Fruit fly (Drosophila melanogaster) whole organism, embryonic: ENCODE measurements around the gene CG16998.

ENCODE experiments used
- Ada2b ChIP-seq: fragments of 200-800 bp; sonication (Bioruptor generic); IDR thresholded peaks from 2 replicates; pipeline ENCODE4 v1.3.6; 2022; ENCODE audit warnings: missing biosample characterization, missing genetic modification characterization
- B-H1 ChIP-seq: fragments of 200-800 bp; sonication (Bioruptor generic); IDR thresholded peaks from 3 replicates; pipeline ENCODE4 v1.3.6; 2022; ENCODE audit warnings: missing biosample characterization, missing genetic modification characterization
- Bgb ChIP-seq: fragments of 200-800 bp; sonication (Bioruptor generic); IDR thresholded peaks from 2 replicates; pipeline ENCODE4 v1.3.6; 2022; ENCODE audit warnings: missing biosample characterization, missing genetic modification characterization; ENCODE audit not compliant: partially characterized antibody
- Blimp-1 ChIP-seq: fragments of 200-800 bp; sonication (Bioruptor generic); optimal IDR thresholded peaks from 3 replicates; lab custom pipeline; 2018; ENCODE audit warnings: missing biosample characterization, missing genetic modification characterization, mild to moderate bottlenecking, moderate library complexity, missing genetic modification reagents
- C15 ChIP-seq: fragments of 200-800 bp; sonication (Bioruptor generic); IDR thresholded peaks from 3 replicates; pipeline ENCODE4 v1.3.6; 2022; ENCODE audit warnings: missing biosample characterization, missing genetic modification characterization
- CG10366 ChIP-seq: fragments of 200-800 bp; sonication (Bioruptor generic); IDR thresholded peaks from 2 replicates; pipeline ENCODE4 v1.3.6; 2022; ENCODE audit warnings: missing biosample characterization, missing genetic modification characterization
- CG10959 ChIP-seq: fragments of 200-800 bp; sonication (Bioruptor generic); IDR thresholded peaks from 2 replicates; pipeline ENCODE4 v1.3.6; 2022; ENCODE audit warnings: missing biosample characterization, missing genetic modification characterization
- CG12104 ChIP-seq: fragments of 200-800 bp; sonication (Bioruptor generic); optimal IDR thresholded peaks from 3 replicates; lab custom pipeline; 2016; ENCODE audit warnings: missing biosample characterization, missing genetic modification characterization
- CG12236 ChIP-seq: fragments of 200-800 bp; sonication (Bioruptor generic); optimal IDR thresholded peaks from 2 replicates; lab custom pipeline; 2016; ENCODE audit warnings: missing biosample characterization, missing genetic modification characterization
- CG13296 ChIP-seq: fragments of 200-800 bp; sonication (Bioruptor generic); optimal IDR thresholded peaks from 3 replicates; lab custom pipeline; 2018; ENCODE audit warnings: missing biosample characterization, mild to moderate bottlenecking, missing genetic modification characterization
- CG14710 ChIP-seq: fragments of 200-800 bp; sonication (Bioruptor generic); optimal IDR thresholded peaks from 3 replicates; lab custom pipeline; 2019; ENCODE audit warnings: missing biosample characterization, mild to moderate bottlenecking, missing genetic modification characterization, moderate library complexity
- CG1602 ChIP-seq: fragments of 200-800 bp; sonication (Bioruptor generic); optimal IDR thresholded peaks from 3 replicates; lab custom pipeline; 2016; ENCODE audit warnings: missing biosample characterization, missing genetic modification characterization
- CG17912 ChIP-seq: fragments of 200-800 bp; sonication (Bioruptor generic); optimal IDR thresholded peaks from 2 replicates; lab custom pipeline; 2018; ENCODE audit warnings: missing biosample characterization, mild to moderate bottlenecking, missing genetic modification characterization
- CG31388 ChIP-seq: fragments of 200-800 bp; sonication (Bioruptor generic); optimal IDR thresholded peaks from 2 replicates; lab custom pipeline; 2016; ENCODE audit warnings: missing biosample characterization, missing genetic modification characterization
- CG42726 ChIP-seq: fragments of 200-800 bp; sonication (Bioruptor generic); IDR thresholded peaks from 2 replicates; pipeline ENCODE4 v1.3.6; 2022; ENCODE audit warnings: missing biosample characterization, missing genetic modification characterization; ENCODE audit not compliant: partially characterized antibody
- CG6254 ChIP-seq: fragments of 200-800 bp; sonication (Bioruptor generic); optimal IDR thresholded peaks from 3 replicates; lab custom pipeline; 2017; ENCODE audit warnings: mild to moderate bottlenecking, missing biosample characterization, missing genetic modification reagents, missing genetic modification characterization
- CG8290 ChIP-seq, 3 experiments: fragments of 200-800 bp; sonication (Bioruptor generic); optimal IDR thresholded peaks; 2 replicates each; lab custom pipeline; 2016 to 2019; ENCODE audit warnings: missing biosample characterization in 3 of 3, missing genetic modification characterization in 3 of 3, mild to moderate bottlenecking in 2 of 3, moderate library complexity in 1 of 3
- CG8944 ChIP-seq: fragments of 200-800 bp; sonication (Bioruptor generic); optimal IDR thresholded peaks from 3 replicates; lab custom pipeline; 2016; ENCODE audit warnings: missing biosample characterization, missing genetic modification characterization
- Dip2 ChIP-seq: fragments of 200-800 bp; sonication (Bioruptor generic); IDR thresholded peaks from 2 replicates; pipeline ENCODE4 v1.3.6; 2022; ENCODE audit warnings: missing biosample characterization, missing genetic modification characterization
- Dip3 ChIP-seq: fragments of 200-800 bp; sonication (Bioruptor generic); optimal IDR thresholded peaks from 3 replicates; lab custom pipeline; 2016; ENCODE audit warnings: missing biosample characterization, missing genetic modification characterization
- Fer1 ChIP-seq: fragments of 200-800 bp; sonication (Bioruptor generic); optimal IDR thresholded peaks from 2 replicates; lab custom pipeline; 2017; ENCODE audit warnings: missing biosample characterization, mild to moderate bottlenecking, missing genetic modification characterization
- HLH3B ChIP-seq: fragments of 200-800 bp; sonication (Bioruptor generic); IDR thresholded peaks from 2 replicates; pipeline ENCODE4 v1.3.6; 2022; ENCODE audit warnings: missing biosample characterization, missing genetic modification characterization
- Hand ChIP-seq: fragments of 200-800 bp; sonication (Bioruptor generic); optimal IDR thresholded peaks from 2 replicates; lab custom pipeline; 2017; ENCODE audit warnings: mild to moderate bottlenecking, missing biosample characterization, missing genetic modification reagents, missing genetic modification characterization
- HmgZ ChIP-seq: fragments of 200-800 bp; sonication (Bioruptor generic); optimal IDR thresholded peaks from 2 replicates; lab custom pipeline; 2018; ENCODE audit warnings: missing biosample characterization, mild to moderate bottlenecking, missing genetic modification characterization
- Kr ChIP-seq: fragments of 200-800 bp; sonication (Bioruptor generic); optimal IDR thresholded peaks from 2 replicates; lab custom pipeline; 2017; ENCODE audit warnings: missing biosample characterization, mild to moderate bottlenecking, missing genetic modification characterization
- Ptx1 ChIP-seq: fragments of 200-800 bp; sonication (Bioruptor generic); IDR thresholded peaks from 2 replicates; pipeline ENCODE4 v1.3.6; 2022; ENCODE audit warnings: missing biosample characterization, missing genetic modification characterization
- Rfx ChIP-seq: fragments of 200-800 bp; sonication (Bioruptor generic); IDR thresholded peaks from 2 replicates; pipeline ENCODE4 v1.3.6; 2022; ENCODE audit warnings: missing biosample characterization, missing genetic modification characterization
- Sox100B ChIP-seq: fragments of 200-800 bp; sonication (Bioruptor generic); optimal IDR thresholded peaks from 3 replicates; lab custom pipeline; 2018; ENCODE audit warnings: missing biosample characterization, mild to moderate bottlenecking, missing genetic modification characterization
- Ssrp ChIP-seq: fragments of 200-800 bp; sonication (Bioruptor generic); optimal IDR thresholded peaks from 2 replicates; lab custom pipeline; 2018; ENCODE audit warnings: missing biosample characterization, mild to moderate bottlenecking, missing genetic modification characterization, moderate library complexity
- bab2 ChIP-seq: fragments of 200-800 bp; sonication (Bioruptor generic); optimal IDR thresholded peaks from 2 replicates; lab custom pipeline; 2016; ENCODE audit warnings: missing biosample characterization, missing genetic modification characterization
- br ChIP-seq: fragments of >200 bp; optimal IDR thresholded peaks from 2 replicates; lab custom pipeline; 2017
- crol ChIP-seq: fragments of 200-800 bp; sonication (Bioruptor generic); IDR thresholded peaks from 2 replicates; pipeline ENCODE4 v1.3.6; 2022; ENCODE audit warnings: missing biosample characterization, missing genetic modification characterization
- crp ChIP-seq, 2 experiments: fragments of 200-800 bp; sonication (Bioruptor generic); optimal IDR thresholded peaks; 2 replicates in 1 of 2; 3 replicates in 1 of 2; lab custom pipeline; 2017; ENCODE audit warnings: missing biosample characterization in 2 of 2, missing genetic modification characterization in 2 of 2, mild to moderate bottlenecking in 1 of 2, moderate library complexity in 1 of 2
- esg ChIP-seq: fragments of 200-800 bp; sonication (Bioruptor generic); conservative IDR thresholded peaks from 2 replicates; pipeline ENCODE4 v1.3.6; 2022; ENCODE audit warnings: missing biosample characterization, missing genetic modification characterization
- ewg ChIP-seq: fragments of 200-800 bp; sonication (Bioruptor generic); optimal IDR thresholded peaks from 3 replicates; lab custom pipeline; 2017; ENCODE audit warnings: mild to moderate bottlenecking, missing biosample characterization, missing genetic modification reagents, missing genetic modification characterization
- exex ChIP-seq: fragments of 200-800 bp; sonication (Bioruptor generic); optimal IDR thresholded peaks from 4 replicates; lab custom pipeline; 2018; ENCODE audit warnings: missing biosample characterization, mild to moderate bottlenecking, missing genetic modification characterization, moderate library complexity
- fd96Cb ChIP-seq: fragments of 200-800 bp; sonication (Bioruptor generic); optimal IDR thresholded peaks from 2 replicates; lab custom pipeline; 2018; ENCODE audit warnings: missing biosample characterization, mild to moderate bottlenecking, missing genetic modification characterization, moderate library complexity
- fu2 ChIP-seq: fragments of 200-800 bp; sonication (Bioruptor generic); optimal IDR thresholded peaks from 2 replicates; lab custom pipeline; 2016; ENCODE audit warnings: missing biosample characterization, missing genetic modification characterization
- grau ChIP-seq: fragments of 200-800 bp; optimal IDR thresholded peaks from 3 replicates; lab custom pipeline; 2019; ENCODE audit warnings: missing biosample characterization, mild to moderate bottlenecking, missing genetic modification characterization, moderate library complexity
- ken ChIP-seq: fragments of 200-800 bp; sonication (Bioruptor generic); IDR thresholded peaks from 3 replicates; pipeline ENCODE4 v1.3.6; 2022; ENCODE audit warnings: missing biosample characterization, missing genetic modification characterization
- lmd ChIP-seq: fragments of 200-800 bp; sonication (Bioruptor generic); IDR thresholded peaks from 2 replicates; pipeline ENCODE4 v1.3.6; 2022; ENCODE audit warnings: missing biosample characterization, missing genetic modification characterization
- nmo ChIP-seq: fragments of 200-800 bp; sonication (Bioruptor generic); optimal IDR thresholded peaks from 2 replicates; lab custom pipeline; 2018; ENCODE audit warnings: missing biosample characterization, mild to moderate bottlenecking, missing genetic modification characterization, moderate library complexity
- pan ChIP-seq, 4 experiments: fragments of >200 bp in 3 of 4; fragments of 200-800 bp in 1 of 4; sonication (Bioruptor generic) in 1 of 4; optimal IDR thresholded peaks in 3 of 4; IDR thresholded peaks in 1 of 4; 2 replicates each; pipeline versions ENCODE4 v1.3.6 to Lab custom; 2017 to 2022; ENCODE audit warnings: missing biosample characterization in 2 of 4, missing genetic modification characterization in 2 of 4, mixed read lengths in 1 of 4
- sc ChIP-seq, 3 experiments: fragments of >200 bp in 2 of 3; fragments of 200-800 bp in 1 of 3; sonication (Bioruptor generic) in 1 of 3; optimal IDR thresholded peaks; 2 replicates in 2 of 3; 3 replicates in 1 of 3; lab custom pipeline; 2017; ENCODE audit warnings: mild to moderate bottlenecking in 1 of 3, missing biosample characterization in 1 of 3, missing genetic modification characterization in 1 of 3, missing genetic modification reagents in 1 of 3
- schlank ChIP-seq: fragments of 200-800 bp; sonication (Bioruptor generic); optimal IDR thresholded peaks from 2 replicates; lab custom pipeline; 2018; ENCODE audit warnings: missing biosample characterization, mild to moderate bottlenecking, missing genetic modification characterization
- slbo ChIP-seq: fragments of 200-800 bp; sonication (Bioruptor generic); IDR thresholded peaks from 2 replicates; pipeline ENCODE4 v1.3.6; 2022; ENCODE audit warnings: missing biosample characterization, missing genetic modification characterization
- toy ChIP-seq: fragments of 200-800 bp; sonication (Bioruptor generic); IDR thresholded peaks from 2 replicates; pipeline ENCODE4 v1.3.6; 2022; ENCODE audit warnings: missing biosample characterization, missing genetic modification characterization
- usp ChIP-seq: fragments of >200 bp; optimal IDR thresholded peaks from 2 replicates; lab custom pipeline; 2017; ENCODE audit warnings: missing biosample characterization, missing genetic modification characterization
- vvl ChIP-seq: fragments of 200-800 bp; sonication (Bioruptor generic); IDR thresholded peaks from 2 replicates; pipeline ENCODE4 v1.3.6; 2022; ENCODE audit warnings: missing biosample characterization, missing genetic modification characterization
- zfh1 ChIP-seq: fragments of 200-800 bp; sonication (Bioruptor generic); IDR thresholded peaks from 3 replicates; pipeline ENCODE4 v1.3.6; 2022; ENCODE audit warnings: missing biosample characterization, missing genetic modification characterization

CG16998 gene

dm6 chr3L:7521847-7522246 lies 17.8 kb downstream of the CG16998 start (continued):
- no peak for TF ChIP-seq Sox100B (GFP tag; lab: Kevin White, UChicago)
- no peak for TF ChIP-seq toy (GFP tag; lab: Robert Waterston, UW)
- peak; percentile 32 for TF ChIP-seq CG1602 (GFP tag; lab: Kevin White, UChicago)
- TF ChIP-seq CG13296 (GFP tag; lab: Kevin White, UChicago): no peak
- TF ChIP-seq CG10959 (GFP tag; lab: Robert Waterston, UW): no peak
- no peak for TF ChIP-seq sc (optimal IDR thresholded peaks at IDR 0.05; lab: Kevin White, UChicago)
- peak; percentile 39 for TF ChIP-seq sc (GFP tag; optimal IDR thresholded peaks at IDR 0.05; lab: Kevin White, UChicago)
- TF ChIP-seq Rfx: peak; percentile 40; the same call in 1 of the 2 replicates
- peak; percentile 39; the same call in 1 of the 2 replicates for TF ChIP-seq CG10366 (GFP tag; lab: Robert Waterston, UW)
- TF ChIP-seq CG8290 (GFP tag; optimal IDR thresholded peaks at IDR 0.05; lab: Kevin White, UChicago): no peak
- no peak for TF ChIP-seq CG8290 (tag; optimal IDR thresholded peaks at IDR 0.05; lab: Kevin White, UChicago)
- TF ChIP-seq esg: 0 out of 2 replicates have a peak, but pooled peaks have one; percentile 21
- TF ChIP-seq B-H1 (GFP tag; lab: Robert Waterston, UW): peak; percentile 18; the same call in 1 of the 3 replicates
- no peak for TF ChIP-seq exex (tag; lab: Kevin White, UChicago)
- TF ChIP-seq HLH3B: peak; percentile 11; the same call in 1 of the 2 replicates
- no peak for TF ChIP-seq crol
- peak; percentile 60 for TF ChIP-seq nmo
- TF ChIP-seq usp (GFP tag; lab: Kevin White, UChicago): no peak
- TF ChIP-seq CG14710 (tag; lab: Kevin White, UChicago): peak; percentile 46
- TF ChIP-seq Dip2 (GFP tag; lab: Robert Waterston, UW): no peak
- peak; percentile 51 for TF ChIP-seq slbo
- peak; percentile 47 for TF ChIP-seq grau (tag; lab: Kevin White, UChicago)
- peak; percentile 58; the same call in 1 of the 3 replicates for TF ChIP-seq zfh1
- no peak for TF ChIP-seq ken
- TF ChIP-seq Bgb (GFP tag; lab: Robert Waterston, UW): no peak
- no peak for TF ChIP-seq C15 (GFP tag; lab: Robert Waterston, UW)
- no peak for TF ChIP-seq Dip3
- no peak for TF ChIP-seq CG12236 (GFP tag; lab: Kevin White, UChicago)
- TF ChIP-seq Hand (GFP tag; lab: Kevin White, UChicago): no peak
- no peak for TF ChIP-seq br (lab: Kevin White, UChicago)
- peak; percentile 39; the same call in 1 of the 2 replicates for TF ChIP-seq vvl
- peak; percentile 63 for TF ChIP-seq fd96Cb (tag; lab: Kevin White, UChicago)
- no peak for TF ChIP-seq CG31388 (GFP tag; lab: Kevin White, UChicago)
- TF ChIP-seq CG6254 (GFP tag; lab: Kevin White, UChicago): peak; percentile 17
- TF ChIP-seq Ada2b (GFP tag; lab: Robert Waterston, UW): 0 out of 2 replicates have a peak, but pooled peaks have one; percentile 10
- TF ChIP-seq CG8944 (GFP tag; lab: Kevin White, UChicago): no peak
- TF ChIP-seq crp (GFP tag; optimal IDR thresholded peaks at IDR 0.05; lab: Kevin White, UChicago): no peak
- TF ChIP-seq CG17912 (GFP tag; lab: Kevin White, UChicago): no peak
- no peak for TF ChIP-seq schlank (tag; lab: Kevin White, UChicago)
- peak; percentile 59 for TF ChIP-seq Blimp-1 (GFP tag; lab: Kevin White, UChicago)
- TF ChIP-seq Kr (GFP tag; lab: Kevin White, UChicago): no peak
- TF ChIP-seq bab2: no peak
- TF ChIP-seq lmd (GFP tag; lab: Robert Waterston, UW): peak; percentile 37
- peak; percentile 34; the same call in 1 of the 2 replicates for TF ChIP-seq Ptx1 (GFP tag; lab: Robert Waterston, UW)
- TF ChIP-seq HmgZ (tag; lab: Kevin White, UChicago): no peak
- no peak for TF ChIP-seq CG42726
- peak; percentile 9 for TF ChIP-seq ewg (GFP tag; lab: Kevin White, UChicago)
- TF ChIP-seq CG12104 (GFP tag; lab: Kevin White, UChicago): no peak
- no peak for TF ChIP-seq pan (optimal IDR thresholded peaks at IDR 0.05; lab: Kevin White, UChicago)
- peak in 1 of 2 experiments; percentile 54 for TF ChIP-seq pan (GFP tag; optimal IDR thresholded peaks at IDR 0.05 in 1 of 2, IDR thresholded peaks at IDR 0.05 in 1 of 2)
- no peak for TF ChIP-seq fu2 (GFP tag; lab: Kevin White, UChicago)
- TF ChIP-seq Ssrp (tag; lab: Kevin White, UChicago): peak; percentile 41
- TF ChIP-seq Fer1: no peak
